Fruit fly (Drosophila melanogaster) whole organism, adult: ENCODE data around the gene sinah.

ENCODE experiments used
- CG11617 ChIP-seq: fragments of 200-800 bp; sonication (Bioruptor generic); optimal IDR thresholded peaks from 2 replicates; lab custom pipeline; 2017; ENCODE audit warnings: mild to moderate bottlenecking, missing biosample characterization, missing genetic modification reagents, missing genetic modification characterization
- CG12768 ChIP-seq: fragments of 200-800 bp; sonication (Bioruptor generic); optimal IDR thresholded peaks from 2 replicates; lab custom pipeline; 2017; ENCODE audit warnings: missing biosample characterization, missing genetic modification characterization, mild to moderate bottlenecking, moderate library complexity, missing genetic modification reagents
- CG14711 ChIP-seq: fragments of 200-800 bp; sonication (Bioruptor generic); optimal IDR thresholded peaks from 2 replicates; lab custom pipeline; 2018; ENCODE audit warnings: missing biosample characterization, mild to moderate bottlenecking, missing genetic modification characterization, moderate library complexity
- CG1620 ChIP-seq: fragments of 200-800 bp; sonication (Bioruptor generic); optimal IDR thresholded peaks from 2 replicates; lab custom pipeline; 2016; ENCODE audit warnings: missing biosample characterization, missing genetic modification characterization
- CG33017 ChIP-seq: fragments of 200-800 bp; sonication (Bioruptor generic); optimal IDR thresholded peaks from 2 replicates; lab custom pipeline; 2018; ENCODE audit warnings: missing biosample characterization, mild to moderate bottlenecking, missing genetic modification characterization, moderate library complexity
- CG5204 ChIP-seq: fragments of 200-800 bp; sonication (Bioruptor generic); optimal IDR thresholded peaks from 2 replicates; lab custom pipeline; 2016; ENCODE audit warnings: missing biosample characterization, missing genetic modification characterization
- CG7045 ChIP-seq: fragments of 200-800 bp; sonication (Bioruptor generic); optimal IDR thresholded peaks from 2 replicates; lab custom pipeline; 2017; ENCODE audit warnings: missing biosample characterization, mild to moderate bottlenecking, missing genetic modification characterization
- CG7101 ChIP-seq: fragments of 200-800 bp; sonication (Bioruptor generic); optimal IDR thresholded peaks from 2 replicates; lab custom pipeline; 2018; ENCODE audit warnings: missing biosample characterization, mild to moderate bottlenecking, missing genetic modification characterization, moderate library complexity
- Clk ChIP-seq: fragments of 200-800 bp; sonication (Bioruptor generic); optimal IDR thresholded peaks from 2 replicates; lab custom pipeline; 2017; ENCODE audit warnings: missing biosample characterization, missing genetic modification characterization
- Crg-1 ChIP-seq: fragments of 200-800 bp; sonication (Bioruptor generic); optimal IDR thresholded peaks from 2 replicates; lab custom pipeline; 2016; ENCODE audit warnings: missing biosample characterization, missing genetic modification characterization
- Hr96 ChIP-seq: fragments of 200-800 bp; sonication (Bioruptor generic); optimal IDR thresholded peaks from 2 replicates; lab custom pipeline; 2016; ENCODE audit warnings: missing biosample characterization, missing genetic modification characterization
- Mnt ChIP-seq: fragments of 200-800 bp; sonication (Bioruptor generic); optimal IDR thresholded peaks from 2 replicates; lab custom pipeline; 2016; ENCODE audit warnings: missing biosample characterization, mild to moderate bottlenecking, missing genetic modification characterization
- bab1 ChIP-seq: fragments of 200-800 bp; sonication (Bioruptor generic); optimal IDR thresholded peaks from 3 replicates; lab custom pipeline; 2019; ENCODE audit warnings: missing biosample characterization, mild to moderate bottlenecking, missing genetic modification characterization, moderate library complexity
- cic ChIP-seq: fragments of 200-800 bp; sonication (Bioruptor generic); optimal IDR thresholded peaks from 2 replicates; lab custom pipeline; 2017; ENCODE audit warnings: missing biosample characterization, mild to moderate bottlenecking, missing genetic modification characterization, moderate library complexity
- cnc ChIP-seq, 2 experiments: fragments of >200 bp; optimal IDR thresholded peaks; 2 replicates each; lab custom pipeline; 2017
- kay ChIP-seq: fragments of 200-800 bp; sonication (Bioruptor generic); peaks from one replicate; lab custom pipeline; 2016; ENCODE audit warnings: missing biosample characterization, missing genetic modification characterization, borderline replicate concordance
- ovo ChIP-seq: fragments of 200-800 bp; sonication (Bioruptor generic); optimal IDR thresholded peaks from 2 replicates; lab custom pipeline; 2016; ENCODE audit warnings: missing biosample characterization, missing genetic modification characterization
- pad ChIP-seq: fragments of 200-800 bp; sonication (Bioruptor generic); optimal IDR thresholded peaks from 3 replicates; lab custom pipeline; 2017; ENCODE audit warnings: missing biosample characterization, missing genetic modification characterization, mild to moderate bottlenecking, moderate library complexity, missing genetic modification reagents
- tj ChIP-seq: fragments of 200-800 bp; sonication (Bioruptor generic); optimal IDR thresholded peaks from 3 replicates; lab custom pipeline; 2017; ENCODE audit warnings: missing biosample characterization, mild to moderate bottlenecking, missing genetic modification characterization, moderate library complexity
- toe ChIP-seq: fragments of 200-800 bp; sonication (Bioruptor generic); optimal IDR thresholded peaks from 2 replicates; lab custom pipeline; 2016; ENCODE audit warnings: missing biosample characterization, missing genetic modification characterization

Gene sinah

DNA sequence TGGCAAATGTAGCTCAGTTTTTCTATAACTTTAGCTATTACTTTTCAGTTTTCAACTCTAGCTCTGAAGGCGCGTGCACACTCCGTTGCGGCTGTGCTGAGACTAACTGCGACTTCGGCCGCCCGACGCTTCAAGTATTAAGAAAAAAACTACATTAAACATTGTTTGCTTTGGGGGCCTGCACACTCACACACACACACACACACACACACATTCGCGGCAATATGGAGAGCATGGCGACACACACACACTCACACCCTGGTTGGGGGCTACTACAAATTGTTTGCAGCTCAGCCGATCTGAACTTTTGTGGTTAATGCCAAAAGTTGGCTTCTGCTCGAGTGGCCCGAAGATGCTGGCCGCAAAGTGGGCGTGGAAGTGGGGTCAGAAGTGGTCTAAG lies 29.9 kb upstream of the sinah start, which contains the start of gene CG13024:
Gene CG13024, minus strand, starts transcription at position 108 of the 400 bp plus-strand sequence.
- TF ChIP-seq tj, result no peak
- TF ChIP-seq bab1 (GFP tag; lab: Kevin White, UChicago), result no peak
- TF ChIP-seq ovo (GFP tag; lab: Kevin White, UChicago), result no peak
- TF ChIP-seq cnc (optimal IDR thresholded peaks at IDR 0.05; lab: Kevin White, UChicago), result no peak
- TF ChIP-seq kay (GFP tag; lab: Kevin White, UChicago), result no peak
- TF ChIP-seq CG12768 (GFP tag; lab: Kevin White, UChicago), result no peak
- no peak for TF ChIP-seq Clk (GFP tag; lab: Kevin White, UChicago)

DNA sequence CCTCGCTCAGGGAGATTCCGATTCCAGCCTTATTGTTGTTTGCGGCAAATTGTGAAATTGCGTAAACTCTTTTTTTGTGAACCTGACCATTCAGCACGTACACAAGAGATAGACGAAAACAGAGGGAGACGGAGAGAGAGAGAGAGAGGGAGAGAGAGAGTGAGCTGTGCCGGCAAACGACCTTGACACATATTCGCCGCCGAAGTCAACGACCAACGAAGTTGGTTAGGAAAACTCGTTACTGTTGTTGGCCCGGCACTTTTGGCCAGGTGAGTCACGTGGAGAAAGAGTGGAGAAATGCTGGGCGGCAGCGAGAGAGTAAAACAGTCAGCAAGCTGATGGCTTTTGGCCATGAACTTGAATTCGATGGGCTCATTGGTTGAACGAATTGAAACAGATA lies 28.9 kb upstream of the sinah start:
- TF ChIP-seq CG11617 (no peak), CG14711 (tag; lab: Kevin White, UChicago) (no peak), CG7101 (tag; lab: Kevin White, UChicago) (no peak), Hr96 (GFP tag; lab: Kevin White, UChicago) (no peak), cic (GFP tag; lab: Kevin White, UChicago) (no peak), Mnt (no peak), CG7045 (GFP tag; lab: Kevin White, UChicago) (no peak), toe (GFP tag; lab: Kevin White, UChicago) (no peak), cnc (optimal IDR thresholded peaks at IDR 0.05; lab: Kevin White, UChicago) (no peak), bab1 (GFP tag; lab: Kevin White, UChicago) (no peak), CG5204 (GFP tag; lab: Kevin White, UChicago) (no peak), pad (no peak), CG33017 (tag; lab: Kevin White, UChicago) (no peak), ovo (GFP tag; lab: Kevin White, UChicago) (no peak), CG12768 (GFP tag; lab: Kevin White, UChicago) (no peak), tj (no peak), Clk (GFP tag; lab: Kevin White, UChicago) (no peak), Crg-1 (GFP tag; lab: Kevin White, UChicago) (no peak)

DNA sequence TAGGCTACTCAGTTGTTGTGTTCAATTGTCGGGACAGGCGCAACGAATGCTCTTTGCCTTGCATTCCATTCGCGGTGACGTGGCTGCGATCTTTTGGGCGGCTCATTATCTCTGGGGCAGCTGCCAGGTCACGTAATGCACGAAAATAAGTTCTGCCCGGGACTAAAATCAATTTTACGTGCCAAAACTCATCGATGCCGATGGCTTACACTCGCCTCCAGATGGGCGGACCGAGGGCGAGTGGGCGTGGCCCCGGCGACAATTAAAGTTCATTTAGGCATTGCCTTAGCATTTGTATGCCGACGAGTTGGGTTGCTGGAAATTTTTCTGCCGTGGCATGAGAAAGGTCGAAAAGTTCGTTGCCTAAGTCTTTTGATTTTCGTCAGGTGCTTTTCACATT lies 22.1 kb upstream of the sinah start:
- TF ChIP-seq CG12768 (GFP tag; lab: Kevin White, UChicago), result no peak

DNA sequence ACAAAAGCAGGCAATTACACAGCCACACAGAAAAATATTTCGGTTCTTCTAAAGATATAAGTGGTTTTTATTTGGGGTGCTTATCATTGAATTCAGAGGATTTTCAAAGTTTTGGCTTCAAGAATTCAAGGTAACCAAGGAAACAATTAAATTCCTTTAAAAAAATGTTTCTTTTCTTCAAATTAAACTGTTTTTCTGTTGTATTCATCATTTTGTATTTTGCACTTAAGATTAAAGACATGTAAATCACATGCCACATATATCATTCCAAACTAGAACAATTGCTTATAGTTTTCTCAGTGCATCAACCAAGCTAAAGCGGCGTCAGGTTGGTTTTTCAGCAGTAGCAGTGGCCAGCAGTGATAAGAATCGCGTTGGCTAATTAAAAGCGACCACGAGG lies 18.3 kb upstream of the sinah start:
- TF ChIP-seq CG33017 (tag; lab: Kevin White, UChicago) (no peak), CG7101 (tag; lab: Kevin White, UChicago) (no peak), CG1620 (GFP tag; lab: Kevin White, UChicago) (no peak), Hr96 (GFP tag; lab: Kevin White, UChicago) (no peak)

DNA sequence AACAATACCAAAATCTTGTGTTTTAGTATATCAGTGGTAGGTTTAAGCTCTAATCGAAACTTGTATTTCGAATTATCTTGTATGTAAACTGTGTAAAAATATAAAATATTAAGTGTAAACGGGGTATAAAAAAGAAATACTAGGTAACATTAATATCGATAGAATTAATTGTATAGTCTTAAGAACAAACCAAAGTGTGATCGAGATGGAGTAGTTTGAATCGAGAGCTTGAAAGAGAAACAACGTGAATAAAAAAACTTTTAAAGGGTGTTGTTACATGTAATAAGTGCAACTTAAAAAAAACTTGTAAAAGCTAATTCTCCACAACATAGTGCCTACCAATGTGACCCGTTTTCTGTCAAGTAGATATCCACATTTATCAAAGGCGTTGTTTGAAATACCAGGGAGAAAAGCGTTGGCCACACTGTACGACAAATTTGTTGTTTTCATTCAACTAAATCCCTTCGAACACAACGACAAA lies 16.8 kb upstream of the sinah start, which contains the start of gene TSG101:
Gene TSG101, plus strand, starts transcription at position 208 of the 481 bp plus-strand sequence.
- TF ChIP-seq Hr96 (GFP tag; lab: Kevin White, UChicago), result no peak
- peak; percentile 8 for TF ChIP-seq CG33017 (tag; lab: Kevin White, UChicago)

DNA sequence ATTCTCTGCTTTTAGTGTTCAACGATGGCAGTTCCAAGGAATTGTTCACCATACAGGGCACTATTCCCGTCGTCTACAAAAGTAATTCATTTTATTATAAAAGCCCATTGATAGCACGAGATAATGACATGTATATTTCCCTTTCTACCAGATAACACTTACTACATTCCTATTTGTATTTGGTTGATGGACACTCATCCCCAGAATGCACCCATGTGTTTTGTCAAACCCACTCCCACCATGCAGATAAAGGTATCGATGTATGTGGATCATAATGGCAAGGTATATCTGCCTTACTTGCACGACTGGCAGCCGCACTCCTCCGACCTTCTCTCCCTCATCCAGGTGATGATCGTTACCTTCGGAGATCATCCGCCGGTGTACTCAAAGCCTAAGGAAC lies 15.9 kb upstream of the sinah start:
- TF ChIP-seq cic (GFP tag; lab: Kevin White, UChicago) (peak; percentile 95), Mnt (peak; percentile 25), kay (GFP tag; lab: Kevin White, UChicago) (no peak), pad (no peak), CG7101 (tag; lab: Kevin White, UChicago) (no peak)

DNA sequence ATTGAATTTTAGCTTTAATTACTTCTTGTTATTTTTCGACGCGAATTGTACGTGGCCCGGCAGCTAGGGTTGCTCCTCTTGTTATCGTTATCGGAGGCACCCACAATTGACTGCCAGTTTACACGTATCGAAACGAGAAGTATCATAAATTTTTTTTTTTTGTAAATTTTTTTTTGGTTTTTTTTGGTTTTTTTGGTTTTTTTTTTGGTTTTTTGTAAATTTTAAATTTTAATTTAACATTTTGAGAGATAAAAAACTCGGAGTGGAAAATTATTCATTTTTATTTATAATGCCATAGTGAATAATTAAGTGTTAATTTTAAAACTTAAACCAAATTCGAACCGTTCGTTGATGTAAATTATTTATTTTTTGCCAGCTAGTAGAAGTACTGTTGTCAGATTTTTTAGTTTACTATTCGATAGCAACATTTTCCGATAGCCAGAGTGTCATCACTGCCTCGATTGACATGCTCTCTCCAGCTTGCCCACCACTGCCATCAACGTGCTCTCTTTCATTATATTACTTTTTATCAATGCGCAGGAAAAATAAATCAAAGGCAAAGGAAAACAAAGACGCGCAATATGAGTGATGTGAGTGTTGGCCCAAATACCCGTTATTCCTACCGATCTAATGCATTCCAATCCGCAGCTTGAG lies 13.8 kb upstream of the sinah start, which contains the start of the genes kud and Zcchc7:
Gene kud, minus strand, starts transcription at position 72 of the 654 bp plus-strand sequence.
Gene Zcchc7, plus strand, starts transcription at position 467 of the 654 bp plus-strand sequence.
- peak; percentile 78 for TF ChIP-seq Mnt
- peak; percentile 86 for TF ChIP-seq CG7045 (GFP tag; lab: Kevin White, UChicago)
- peak; percentile 80 for TF ChIP-seq CG12768 (GFP tag; lab: Kevin White, UChicago)
- peak; percentile 45 for TF ChIP-seq ovo (GFP tag; lab: Kevin White, UChicago)
- TF ChIP-seq cic (GFP tag; lab: Kevin White, UChicago), result peak; percentile 34
- TF ChIP-seq CG5204 (GFP tag; lab: Kevin White, UChicago), result no peak
- peak; percentile 78 for TF ChIP-seq CG33017 (tag; lab: Kevin White, UChicago)
- TF ChIP-seq toe (GFP tag; lab: Kevin White, UChicago), result no peak
- TF ChIP-seq pad, result peak; percentile 57
- TF ChIP-seq Hr96 (GFP tag; lab: Kevin White, UChicago), result peak; percentile 82
- peak; percentile 67 for TF ChIP-seq Crg-1 (GFP tag; lab: Kevin White, UChicago)
- peak; percentile 72 for TF ChIP-seq bab1 (GFP tag; lab: Kevin White, UChicago)
- peak; percentile 55 for TF ChIP-seq tj
- TF ChIP-seq CG7101 (tag; lab: Kevin White, UChicago), result peak; percentile 82
- no peak for TF ChIP-seq cnc (optimal IDR thresholded peaks at IDR 0.05; lab: Kevin White, UChicago)
- TF ChIP-seq CG11617, result peak; percentile 84
- no peak for TF ChIP-seq kay (GFP tag; lab: Kevin White, UChicago)
- peak; percentile 73 for TF ChIP-seq Clk (GFP tag; lab: Kevin White, UChicago)
- TF ChIP-seq CG1620 (GFP tag; lab: Kevin White, UChicago), result peak; percentile 84
- TF ChIP-seq CG14711 (tag; lab: Kevin White, UChicago), result peak; percentile 82
